Fruit fly (Drosophila melanogaster) whole organism, embryonic: ENCODE measurements around the gene CG6709.

Experiments used
- CG10267 ChIP-seq: fragments of 200-800 bp; sonication (Bioruptor generic); optimal IDR thresholded peaks from 2 replicates; lab custom pipeline; 2018; ENCODE audit warnings: missing biosample characterization, mild to moderate bottlenecking, missing genetic modification characterization, moderate library complexity
- CG11247 ChIP-seq: fragments of 200-800 bp; sonication (Bioruptor generic); IDR thresholded peaks from 2 replicates; pipeline ENCODE4 v1.3.6; 2022; ENCODE audit warnings: missing biosample characterization, missing genetic modification characterization
- CG11504 ChIP-seq: fragments of 200-800 bp; sonication (Bioruptor generic); optimal IDR thresholded peaks from 3 replicates; lab custom pipeline; 2019; ENCODE audit warnings: missing biosample characterization, mild to moderate bottlenecking, missing genetic modification characterization, moderate library complexity
- CG12942 ChIP-seq: fragments of 200-800 bp; sonication (Bioruptor generic); optimal IDR thresholded peaks from 3 replicates; lab custom pipeline; 2016; ENCODE audit warnings: missing biosample characterization, missing genetic modification characterization
- CG14860 ChIP-seq: fragments of 200-800 bp; sonication (Bioruptor generic); IDR thresholded peaks from 3 replicates; pipeline ENCODE4 v1.3.6; 2022; ENCODE audit warnings: missing biosample characterization, missing genetic modification characterization; ENCODE audit not compliant: partially characterized antibody
- CG15269 ChIP-seq: fragments of 200-800 bp; sonication (Bioruptor generic); optimal IDR thresholded peaks from 2 replicates; lab custom pipeline; 2018; ENCODE audit warnings: missing biosample characterization, mild to moderate bottlenecking, missing genetic modification characterization, moderate library complexity
- CG16779 ChIP-seq: fragments of 200-800 bp; sonication (Bioruptor generic); IDR thresholded peaks from 2 replicates; pipeline ENCODE4 v1.3.6; 2022; ENCODE audit warnings: missing biosample characterization, missing genetic modification characterization
- CG18619 ChIP-seq: fragments of 200-800 bp; sonication (Bioruptor generic); optimal IDR thresholded peaks from 3 replicates; lab custom pipeline; 2017; ENCODE audit warnings: missing biosample characterization, mild to moderate bottlenecking, missing genetic modification characterization
- CG2889 ChIP-seq: fragments of 200-800 bp; sonication (Bioruptor generic); IDR thresholded peaks from 3 replicates; pipeline ENCODE4 v1.3.6; 2022; ENCODE audit warnings: missing biosample characterization, missing genetic modification characterization
- CG30431 ChIP-seq: fragments of 200-800 bp; sonication (Bioruptor generic); optimal IDR thresholded peaks from 2 replicates; lab custom pipeline; 2017; ENCODE audit warnings: missing biosample characterization, missing genetic modification characterization
- CG32532 ChIP-seq: fragments of 200-800 bp; sonication (Bioruptor generic); IDR thresholded peaks from 2 replicates; pipeline ENCODE4 v1.3.6; 2022; ENCODE audit warnings: missing biosample characterization, missing genetic modification characterization
- CG32767 ChIP-seq: fragments of 200-800 bp; sonication (Bioruptor generic); IDR thresholded peaks from 2 replicates; pipeline ENCODE4 v1.3.6; 2022; ENCODE audit warnings: missing biosample characterization, missing genetic modification characterization
- CG3726 ChIP-seq: fragments of 200-800 bp; sonication (Bioruptor generic); IDR thresholded peaks from 3 replicates; pipeline ENCODE4, ENCODE4 v1.3.6; 2022; ENCODE audit warnings: missing biosample characterization, missing genetic modification characterization
- CG3995 ChIP-seq: fragments of 200-800 bp; sonication (Bioruptor generic); optimal IDR thresholded peaks from 3 replicates; lab custom pipeline; 2016; ENCODE audit warnings: missing biosample characterization, missing genetic modification characterization
- CG4404 ChIP-seq: fragments of 200-800 bp; sonication (Bioruptor generic); IDR thresholded peaks from 2 replicates; pipeline ENCODE4 v1.3.6; 2022; ENCODE audit warnings: missing biosample characterization, missing genetic modification characterization
- CG4707 ChIP-seq: fragments of 200-800 bp; sonication (Bioruptor generic); optimal IDR thresholded peaks from 2 replicates; lab custom pipeline; 2018; ENCODE audit warnings: missing biosample characterization, mild to moderate bottlenecking, missing genetic modification characterization, moderate library complexity
- CG7357 ChIP-seq: fragments of 200-800 bp; sonication (Bioruptor generic); IDR thresholded peaks from 3 replicates; pipeline ENCODE4 v1.3.6; 2022; ENCODE audit warnings: missing biosample characterization, missing genetic modification characterization
- CG8478 ChIP-seq: fragments of >200 bp; optimal IDR thresholded peaks from 2 replicates; lab custom pipeline; 2018
- CG9609 ChIP-seq: fragments of 200-800 bp; sonication (Bioruptor generic); optimal IDR thresholded peaks from 3 replicates; lab custom pipeline; 2016; ENCODE audit warnings: missing biosample characterization, missing genetic modification characterization
- Dfd ChIP-seq, 2 experiments: fragments of >200 bp; optimal IDR thresholded peaks; 2 replicates each; lab custom pipeline; 2017; ENCODE audit warnings: missing biosample characterization in 2 of 2, missing genetic modification characterization in 2 of 2
- Dref ChIP-seq: fragments of 200-800 bp; sonication (Bioruptor generic); IDR thresholded peaks from 2 replicates; pipeline ENCODE4 v1.3.6; 2022; ENCODE audit warnings: missing biosample characterization, missing genetic modification characterization
- Fer3 ChIP-seq: fragments of 200-800 bp; sonication (Bioruptor generic); optimal IDR thresholded peaks from 2 replicates; lab custom pipeline; 2018; ENCODE audit warnings: missing biosample characterization, mild to moderate bottlenecking, missing genetic modification characterization, moderate library complexity
- HLH3B ChIP-seq: fragments of 200-800 bp; sonication (Bioruptor generic); IDR thresholded peaks from 2 replicates; pipeline ENCODE4 v1.3.6; 2022; ENCODE audit warnings: missing biosample characterization, missing genetic modification characterization
- HLH54F ChIP-seq: fragments of 200-800 bp; sonication (Bioruptor generic); optimal IDR thresholded peaks from 3 replicates; lab custom pipeline; 2016; ENCODE audit warnings: missing biosample characterization, missing genetic modification characterization
- HmgD ChIP-seq: fragments of 200-800 bp; sonication (Bioruptor generic); optimal IDR thresholded peaks from 3 replicates; lab custom pipeline; 2016; ENCODE audit warnings: missing biosample characterization, missing genetic modification characterization
- NFAT ChIP-seq: fragments of 200-800 bp; sonication (Bioruptor generic); IDR thresholded peaks from 2 replicates; pipeline ENCODE4 v1.3.6; 2022; ENCODE audit warnings: missing biosample characterization, missing genetic modification characterization
- NK7.1 ChIP-seq: fragments of 200-800 bp; sonication (Bioruptor generic); optimal IDR thresholded peaks from 3 replicates; lab custom pipeline; 2016; ENCODE audit warnings: missing biosample characterization, missing genetic modification characterization
- Rfx ChIP-seq: fragments of 200-800 bp; sonication (Bioruptor generic); IDR thresholded peaks from 2 replicates; pipeline ENCODE4 v1.3.6; 2022; ENCODE audit warnings: missing biosample characterization, missing genetic modification characterization
- Side ChIP-seq: fragments of 200-800 bp; sonication (Bioruptor generic); optimal IDR thresholded peaks from 2 replicates; lab custom pipeline; 2016; ENCODE audit warnings: missing biosample characterization, missing genetic modification characterization
- Xbp1 ChIP-seq: fragments of 200-800 bp; sonication (Bioruptor generic); optimal IDR thresholded peaks from 3 replicates; lab custom pipeline; 2016; ENCODE audit warnings: missing biosample characterization, mild to moderate bottlenecking, missing genetic modification characterization
- bab2 ChIP-seq: fragments of 200-800 bp; sonication (Bioruptor generic); optimal IDR thresholded peaks from 2 replicates; lab custom pipeline; 2016; ENCODE audit warnings: missing biosample characterization, missing genetic modification characterization
- cas ChIP-seq: fragments of 200-800 bp; sonication (Bioruptor generic); IDR thresholded peaks from 2 replicates; pipeline ENCODE4 v1.3.6; 2022; ENCODE audit warnings: missing biosample characterization, missing genetic modification characterization
- caup ChIP-seq: fragments of 200-800 bp; sonication (Bioruptor generic); optimal IDR thresholded peaks from 3 replicates; lab custom pipeline; 2017; ENCODE audit warnings: missing biosample characterization, mild to moderate bottlenecking, missing genetic modification characterization, moderate library complexity; ENCODE audit not compliant: severe bottlenecking
- crc ChIP-seq: fragments of 200-800 bp; sonication (Bioruptor generic); optimal IDR thresholded peaks from 2 replicates; lab custom pipeline; 2016; ENCODE audit warnings: missing biosample characterization, missing genetic modification characterization
- dati ChIP-seq: fragments of 200-800 bp; sonication (Bioruptor generic); IDR thresholded peaks from 2 replicates; pipeline ENCODE4 v1.3.6; 2022; ENCODE audit warnings: missing biosample characterization, missing genetic modification characterization
- dimm ChIP-seq: fragments of 200-800 bp; sonication (Bioruptor generic); IDR thresholded peaks from 2 replicates; pipeline ENCODE4 v1.3.6; 2022; ENCODE audit warnings: missing biosample characterization, missing genetic modification characterization
- ems ChIP-seq: fragments of 200-800 bp; sonication (Bioruptor generic); optimal IDR thresholded peaks from 3 replicates; lab custom pipeline; 2016; ENCODE audit warnings: missing biosample characterization, missing genetic modification characterization
- fu2 ChIP-seq: fragments of 200-800 bp; sonication (Bioruptor generic); optimal IDR thresholded peaks from 2 replicates; lab custom pipeline; 2016; ENCODE audit warnings: missing biosample characterization, missing genetic modification characterization
- gcm2 ChIP-seq: fragments of 200-800 bp; sonication (Bioruptor generic); optimal IDR thresholded peaks from 2 replicates; lab custom pipeline; 2016; ENCODE audit warnings: missing biosample characterization, missing genetic modification characterization
- h ChIP-seq: fragments of >200 bp; optimal IDR thresholded peaks from 2 replicates; lab custom pipeline; 2017
- her ChIP-seq: fragments of 200-800 bp; sonication (Bioruptor generic); optimal IDR thresholded peaks from 2 replicates; lab custom pipeline; 2016; ENCODE audit warnings: missing biosample characterization, missing genetic modification characterization
- hkb ChIP-seq, 2 experiments: fragments of 200-800 bp in 1 of 2; fragments of >200 bp in 1 of 2; sonication (Bioruptor generic) in 1 of 2; IDR thresholded peaks in 1 of 2; optimal IDR thresholded peaks in 1 of 2; 2 replicates each; pipeline versions ENCODE4 v1.3.6 to Lab custom; 2017 to 2022; ENCODE audit warnings: missing biosample characterization in 1 of 2, missing genetic modification characterization in 1 of 2
- lmd ChIP-seq: fragments of 200-800 bp; sonication (Bioruptor generic); IDR thresholded peaks from 2 replicates; pipeline ENCODE4 v1.3.6; 2022; ENCODE audit warnings: missing biosample characterization, missing genetic modification characterization
- scrt ChIP-seq: fragments of 200-800 bp; sonication (Bioruptor generic); optimal IDR thresholded peaks from 2 replicates; lab custom pipeline; 2018; ENCODE audit warnings: missing biosample characterization, mild to moderate bottlenecking, missing genetic modification characterization, moderate library complexity
- sim ChIP-seq: fragments of 200-800 bp; sonication (Bioruptor generic); IDR thresholded peaks from 2 replicates; pipeline ENCODE4 v1.3.6; 2022; ENCODE audit warnings: missing biosample characterization, missing genetic modification characterization
- ssp ChIP-seq: fragments of 200-800 bp; sonication (Bioruptor generic); IDR thresholded peaks from 2 replicates; pipeline ENCODE4 v1.3.6; 2022; ENCODE audit warnings: missing biosample characterization, missing genetic modification characterization
- tap ChIP-seq: fragments of 200-800 bp; optimal IDR thresholded peaks from 3 replicates; lab custom pipeline; 2019; ENCODE audit warnings: missing biosample characterization, mild to moderate bottlenecking, missing genetic modification characterization, moderate library complexity
- tll ChIP-seq, 2 experiments: fragments of 200-800 bp in 1 of 2; fragments of >200 bp in 1 of 2; sonication (Bioruptor generic) in 1 of 2; optimal IDR thresholded peaks; 2 replicates each; lab custom pipeline; 2017 to 2019; ENCODE audit warnings: missing biosample characterization in 2 of 2, missing genetic modification characterization in 2 of 2, mild to moderate bottlenecking in 1 of 2, moderate library complexity in 1 of 2
- wdn ChIP-seq: fragments of 200-800 bp; sonication (Bioruptor generic); IDR thresholded peaks from 2 replicates; pipeline ENCODE4 v1.3.6; 2022; ENCODE audit warnings: missing biosample characterization, missing genetic modification characterization
- z ChIP-seq: fragments of 200-800 bp; sonication (Bioruptor generic); IDR thresholded peaks from 3 replicates; pipeline ENCODE4 v1.3.6; 2022; ENCODE audit warnings: missing biosample characterization, missing genetic modification characterization

CG6709 gene

dm6 chr3L:9856430-9857218 is 37.9 kb downstream of the CG6709 start (continued):
- TF ChIP-seq CG8478, result no peak
- TF ChIP-seq CG10267 (tag; lab: Kevin White, UChicago), result peak; percentile 84
- peak; percentile 51 for TF ChIP-seq scrt (GFP tag; lab: Kevin White, UChicago)
- TF ChIP-seq CG4404 (GFP tag; lab: Robert Waterston, UW), result peak; percentile 89
- TF ChIP-seq bab2 (GFP tag; lab: Kevin White, UChicago), result no peak
- peak; percentile 74 for TF ChIP-seq caup (GFP tag; lab: Kevin White, UChicago)
- TF ChIP-seq fu2 (GFP tag; lab: Kevin White, UChicago), result no peak
- no peak for TF ChIP-seq HLH54F
- TF ChIP-seq tap (tag; lab: Kevin White, UChicago), result peak; percentile 90
- TF ChIP-seq ems (GFP tag; lab: Kevin White, UChicago), result no peak
- peak; percentile 75 for TF ChIP-seq CG30431 (GFP tag; lab: Kevin White, UChicago)
- no peak for TF ChIP-seq dati (GFP tag; lab: Robert Waterston, UW)
- no peak for TF ChIP-seq CG16779 (GFP tag; lab: Robert Waterston, UW)
- TF ChIP-seq CG11247 (GFP tag; lab: Robert Waterston, UW), result peak; percentile 68; the same call in 1 of the 2 replicates
- TF ChIP-seq cas (GFP tag; lab: Robert Waterston, UW), result peak; percentile 54; the same call in 1 of the 2 replicates
- TF ChIP-seq lmd, result peak; percentile 81
- TF ChIP-seq sim (GFP tag; lab: Robert Waterston, UW), result peak; percentile 89
- no peak for TF ChIP-seq CG3995 (GFP tag; lab: Kevin White, UChicago)
- TF ChIP-seq HmgD (GFP tag; lab: Kevin White, UChicago), result no peak
- TF ChIP-seq Side, result no peak
- peak; percentile 72 for TF ChIP-seq CG32532 (GFP tag; lab: Robert Waterston, UW)
- peak; percentile 46; the same call in 1 of the 2 replicates for TF ChIP-seq NFAT (GFP tag; lab: Robert Waterston, UW)
- no peak for TF ChIP-seq Dref (GFP tag; lab: Robert Waterston, UW)
- TF ChIP-seq Fer3 (tag; lab: Kevin White, UChicago), result peak; percentile 76
- TF ChIP-seq CG3726 (GFP tag; lab: Robert Waterston, UW), result peak; percentile 84; the same call in 1 of the 3 replicates
- no peak for TF ChIP-seq h (lab: Kevin White, UChicago)
- TF ChIP-seq CG12942, result peak; percentile 23
- peak; percentile 74 for TF ChIP-seq CG4707 (GFP tag; lab: Kevin White, UChicago)
- peak; percentile 82 for TF ChIP-seq CG32767 (GFP tag; lab: Robert Waterston, UW)
- peak; percentile 86 for TF ChIP-seq CG11504 (tag; lab: Kevin White, UChicago)
- peak; percentile 57 for TF ChIP-seq dimm
- peak; percentile 74 for TF ChIP-seq ssp (GFP tag; lab: Robert Waterston, UW)
- peak; percentile 56; the same call in 1 of the 3 replicates for TF ChIP-seq CG7357
- TF ChIP-seq CG15269 (tag; lab: Kevin White, UChicago), result peak; percentile 80
- TF ChIP-seq NK7.1 (GFP tag; lab: Kevin White, UChicago), result no peak
- no peak for TF ChIP-seq CG14860 (GFP tag; lab: Robert Waterston, UW)
- TF ChIP-seq CG2889, result 0 out of 3 replicates have a peak, but pooled peaks have one; percentile 40
- TF ChIP-seq Xbp1 (GFP tag; lab: Kevin White, UChicago), result peak; percentile 78
- peak; percentile 26 for TF ChIP-seq CG9609 (GFP tag; lab: Kevin White, UChicago)
- 0 out of 2 replicates have a peak, but pooled peaks have one; percentile 25 for TF ChIP-seq wdn
- no peak for TF ChIP-seq crc (GFP tag; lab: Kevin White, UChicago)
- TF ChIP-seq HLH3B, result peak; percentile 85
- peak; percentile 72 for TF ChIP-seq Rfx (GFP tag; lab: Robert Waterston, UW)
- no peak for TF ChIP-seq gcm2 (GFP tag; lab: Kevin White, UChicago)
- peak; percentile 55 for TF ChIP-seq CG18619 (GFP tag; lab: Kevin White, UChicago)
- TF ChIP-seq her (GFP tag; lab: Kevin White, UChicago), result no peak
- no peak for TF ChIP-seq hkb (optimal IDR thresholded peaks at IDR 0.05; lab: Kevin White, UChicago)
- peak; percentile 83 for TF ChIP-seq hkb (GFP tag; IDR thresholded peaks at IDR 0.05; lab: Robert Waterston, UW)
- TF ChIP-seq tll (GFP tag; optimal IDR thresholded peaks at IDR 0.05; lab: Kevin White, UChicago), result peak in 1 of 2 experiments; percentile 21
- TF ChIP-seq z (GFP tag; lab: Robert Waterston, UW), result no peak
- no peak for TF ChIP-seq Dfd (GFP tag; optimal IDR thresholded peaks at IDR 0.05; lab: Kevin White, UChicago)
